Fruit fly (Drosophila melanogaster): ENCODE data around the gene Setd3.

dm6 chrX:7005444-7005843, 36.9 kb upstream of the Setd3 start:
- TF ChIP-seq CG9948 (tag; optimal IDR thresholded peaks at IDR 0.05) (no peak), Pif1B (GFP tag; optimal IDR thresholded peaks at IDR 0.05) (no peak)

Data from whole organism, pupa.